Fruit fly (Drosophila melanogaster): ENCODE data around the gene CG42266.

CG42266 gene

dm6 chr2L:16352585-16353580 lies 12.7 kb upstream of the CG42266 start, which contains the start of the genes Hyls1, chif and CG4455 (continued):
- TF ChIP-seq Dfd (GFP tag; optimal IDR thresholded peaks at IDR 0.05): no peak
- TF ChIP-seq knrl (GFP tag; IDR thresholded peaks at IDR 0.05; ENCODE audit: partially characterized antibody): peak; percentile 95
- TF ChIP-seq CG6254 (GFP tag; optimal IDR thresholded peaks at IDR 0.05): peak; percentile 53
- no peak for TF ChIP-seq ap (GFP tag; IDR thresholded peaks at IDR 0.05)
- no peak for TF ChIP-seq Oaz (GFP tag; IDR thresholded peaks at IDR 0.05)
- no peak for TF ChIP-seq CG18011 (GFP tag; optimal IDR thresholded peaks at IDR 0.05)
- TF ChIP-seq ftz-f1 (GFP tag; optimal IDR thresholded peaks at IDR 0.05): no peak
- TF ChIP-seq Poxn (GFP tag; IDR thresholded peaks at IDR 0.05): no peak
- no peak for TF ChIP-seq salm (tag; optimal IDR thresholded peaks at IDR 0.05)
- TF ChIP-seq CG13424 (tag; optimal IDR thresholded peaks at IDR 0.05): peak; percentile 65
- no peak for TF ChIP-seq gro (GFP tag; optimal IDR thresholded peaks at IDR 0.05)
- peak; percentile 64 for TF ChIP-seq Nf-YC (tag; optimal IDR thresholded peaks at IDR 0.05)
- no peak for TF ChIP-seq pum (GFP tag; optimal IDR thresholded peaks at IDR 0.05)
- TF ChIP-seq Camta (GFP tag; optimal IDR thresholded peaks at IDR 0.05): no peak
- peak; percentile 89 for TF ChIP-seq inv (GFP tag; IDR thresholded peaks at IDR 0.05; ENCODE audit: partially characterized antibody)
- TF ChIP-seq CG12391 (tag; optimal IDR thresholded peaks at IDR 0.05): peak; percentile 43
- TF ChIP-seq CG13775 (GFP tag; optimal IDR thresholded peaks at IDR 0.05): peak; percentile 54
- TF ChIP-seq CG32532 (GFP tag; IDR thresholded peaks at IDR 0.05): peak; percentile 26; the same call in 1 of the 2 replicates
- TF ChIP-seq CG13123 (GFP tag; optimal IDR thresholded peaks at IDR 0.05): no peak
- peak; percentile 92 for TF ChIP-seq CG14860 (GFP tag; IDR thresholded peaks at IDR 0.05; ENCODE audit: partially characterized antibody)
- TF ChIP-seq nmo (GFP tag; optimal IDR thresholded peaks at IDR 0.05): peak; percentile 72
- TF ChIP-seq CG3281 (GFP tag; optimal IDR thresholded peaks at IDR 0.05): peak; percentile 24
- TF ChIP-seq shn (GFP tag; optimal IDR thresholded peaks at IDR 0.05): no peak
- peak; percentile 4 for TF ChIP-seq CG1603 (tag; optimal IDR thresholded peaks at IDR 0.05)
- no peak for TF ChIP-seq ab (GFP tag; optimal IDR thresholded peaks at IDR 0.05)
- no peak for TF ChIP-seq CG2875 (GFP tag; optimal IDR thresholded peaks at IDR 0.05)
- TF ChIP-seq nerfin-1 (tag; optimal IDR thresholded peaks at IDR 0.05): peak; percentile 2
- TF ChIP-seq HmgZ (tag; optimal IDR thresholded peaks at IDR 0.05): peak; percentile 29
- TF ChIP-seq tap (tag; optimal IDR thresholded peaks at IDR 0.05): peak; percentile 11
- TF ChIP-seq Dad (GFP tag; optimal IDR thresholded peaks at IDR 0.05): no peak
- no peak for TF ChIP-seq CG6683 (GFP tag; optimal IDR thresholded peaks at IDR 0.05)
- TF ChIP-seq croc (GFP tag; conservative IDR thresholded peaks at IDR 0.05): no peak
- peak; percentile 15 for TF ChIP-seq CG4424 (GFP tag; optimal IDR thresholded peaks at IDR 0.05)
- no peak for TF ChIP-seq H15 (GFP tag; IDR thresholded peaks at IDR 0.05)
- TF ChIP-seq HLHmδ (GFP tag; optimal IDR thresholded peaks at IDR 0.05): no peak
- TF ChIP-seq Jarid2 (GFP tag; optimal IDR thresholded peaks at IDR 0.05): peak; percentile 16
- TF ChIP-seq CG11093 (GFP tag; IDR thresholded peaks at IDR 0.05): no peak
- TF ChIP-seq gt (GFP tag; IDR thresholded peaks at IDR 0.05): no peak
- TF ChIP-seq gce (GFP tag; IDR thresholded peaks at IDR 0.05): no peak
- TF ChIP-seq trh (GFP tag; optimal IDR thresholded peaks at IDR 0.05): no peak
- no peak for TF ChIP-seq CG17385 (GFP tag; optimal IDR thresholded peaks at IDR 0.05)
- TF ChIP-seq CG9932 (GFP tag; IDR thresholded peaks at IDR 0.05): peak; percentile 68
- peak; percentile 29 for TF ChIP-seq CG1529 (GFP tag; optimal IDR thresholded peaks at IDR 0.05)
- peak; percentile 16 for TF ChIP-seq CG1832 (GFP tag; optimal IDR thresholded peaks at IDR 0.05)
- TF ChIP-seq vnd (GFP tag; IDR thresholded peaks at IDR 0.05; ENCODE audit: partially characterized antibody): peak; percentile 90
- no peak for TF ChIP-seq CG4730 (GFP tag; IDR thresholded peaks at IDR 0.05)
- TF ChIP-seq sr (GFP tag; IDR thresholded peaks at IDR 0.05): no peak
- TF ChIP-seq CG14667 (GFP tag; IDR thresholded peaks at IDR 0.05): no peak

Data from whole organism, embryonic.